Worm (Caenorhabditis elegans): ENCODE results near the gene ddx-23.

Gene ddx-23

ce11 chrIII:5884459-5884858 is 31.4 kb upstream of the ddx-23 start:
- TF ChIP-seq lin-54 (GFP tag; optimal IDR thresholded peaks at IDR 0.05) (no peak), ets-4 (GFP tag; optimal IDR thresholded peaks at IDR 0.05) (no peak), egl-44 (GFP tag; IDR thresholded peaks at IDR 0.05) (no peak), him-1 (tag; optimal IDR thresholded peaks at IDR 0.05) (no peak), let-607 (tag; optimal IDR thresholded peaks at IDR 0.05) (no peak), F22D6.2 (tag; optimal IDR thresholded peaks at IDR 0.05) (no peak), madf-10 (tag; optimal IDR thresholded peaks at IDR 0.05) (no peak), unc-130 (GFP tag; optimal IDR thresholded peaks at IDR 0.05) (no peak), nhr-120 (GFP tag; IDR thresholded peaks at IDR 0.05) (no peak), ceh-100 (GFP tag; IDR thresholded peaks at IDR 0.05) (no peak), bed-2 (GFP tag; IDR thresholded peaks at IDR 0.05) (no peak), dox-1 (GFP tag; IDR thresholded peaks at IDR 0.05) (no peak), attf-3 (GFP tag; conservative IDR thresholded peaks at IDR 0.05) (no peak), aptf-3 (GFP tag; IDR thresholded peaks at IDR 0.05) (no peak), mes-4 (tag; optimal IDR thresholded peaks at IDR 0.05) (no peak), Y53G8AR.9 (GFP tag; conservative IDR thresholded peaks at IDR 0.05) (no peak), tbp1 (GFP tag; optimal IDR thresholded peaks at IDR 0.05) (no peak)

- TF ChIP-seq zim-3 (tag; optimal IDR thresholded peaks at IDR 0.05): no peak
These were observed 30.9 kb upstream of the ddx-23 start, which contains the start of gene C28H8.5 for ce11 chrIII:5884007-5884406. Gene C28H8.5, plus strand, starts transcription at chrIII:5884307.

DNA sequence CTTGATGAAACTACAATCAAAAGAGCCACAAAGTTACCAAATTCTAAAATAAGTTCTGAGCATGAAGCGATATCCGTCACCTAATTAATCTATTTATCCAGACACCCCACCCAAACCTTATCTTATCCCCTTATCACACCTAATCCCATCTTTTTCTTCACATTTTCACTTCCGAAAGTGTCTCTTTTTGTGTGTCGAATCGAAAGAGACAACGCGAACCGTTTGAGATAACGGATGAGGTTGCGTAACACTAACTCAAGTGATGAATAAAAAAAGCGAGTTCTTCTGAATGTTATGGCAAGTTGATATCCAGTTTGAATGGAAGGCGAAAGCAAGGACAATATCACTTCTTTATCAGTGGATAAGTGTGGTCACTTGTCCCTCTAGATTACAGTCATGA is 30.4 kb upstream of the ddx-23 start:
- no peak for TF ChIP-seq Y53G8AR.9 (GFP tag; conservative IDR thresholded peaks at IDR 0.05)
- no peak for TF ChIP-seq hlh-12 (tag; optimal IDR thresholded peaks at IDR 0.05)
- TF ChIP-seq snpc-1.1 (tag; optimal IDR thresholded peaks at IDR 0.05; ENCODE audit: insufficient read depth): no peak
- TF ChIP-seq nfya-2 (GFP tag; IDR thresholded peaks at IDR 0.05): no peak
- no peak for TF ChIP-seq dpl-1 (GFP tag; optimal IDR thresholded peaks at IDR 0.05)
- TF ChIP-seq lin-26 (GFP tag; IDR thresholded peaks at IDR 0.05): no peak
- no peak for TF ChIP-seq hrde-1 (tag; optimal IDR thresholded peaks at IDR 0.05; ENCODE audit: borderline replicate concordance)

DNA sequence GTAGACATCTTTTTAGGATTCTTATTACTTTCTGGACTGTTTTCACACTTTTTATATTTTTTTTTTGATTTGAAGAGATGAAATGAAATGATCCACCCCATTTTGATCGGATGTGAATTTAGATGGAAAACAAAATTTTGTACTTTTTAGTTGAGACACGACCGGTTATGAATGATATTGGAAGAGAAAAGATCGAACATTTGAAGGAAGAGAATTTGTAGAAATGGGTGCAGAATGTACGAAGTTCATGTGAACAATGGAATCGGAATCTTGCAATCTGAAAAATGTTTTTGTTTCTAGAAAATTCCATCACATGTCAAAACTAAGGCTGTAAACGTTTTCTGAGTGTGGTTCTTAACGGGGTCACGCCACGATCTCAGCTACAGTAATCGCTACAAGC is 29.8 kb upstream of the ddx-23 start, which contains the start of gene F01F1.14:
Gene F01F1.14 (minus strand): TSS at position 101 of the 400 bp plus-strand sequence.
- no peak for TF ChIP-seq sptf-2 (GFP tag; optimal IDR thresholded peaks at IDR 0.05)
- TF ChIP-seq mes-4 (tag; optimal IDR thresholded peaks at IDR 0.05): no peak
- no peak for TF ChIP-seq Y79H2A.3 (GFP tag; conservative IDR thresholded peaks at IDR 0.05)
- no peak for TF ChIP-seq hmg-20 (GFP tag; IDR thresholded peaks at IDR 0.05)
- no peak for TF ChIP-seq B0035.1 (tag; optimal IDR thresholded peaks at IDR 0.05)
- TF ChIP-seq lin-54 (GFP tag; optimal IDR thresholded peaks at IDR 0.05): no peak
- TF ChIP-seq K11D2.4 (GFP tag; IDR thresholded peaks at IDR 0.05): no peak
- TF ChIP-seq Y95B8A.8 (GFP tag; IDR thresholded peaks at IDR 0.05): no peak
- TF ChIP-seq bed-2 (GFP tag; IDR thresholded peaks at IDR 0.05): no peak
- TF ChIP-seq let-607 (tag; optimal IDR thresholded peaks at IDR 0.05): no peak
- TF ChIP-seq K12H6.12 (tag; optimal IDR thresholded peaks at IDR 0.05): no peak
- no peak for TF ChIP-seq lsy-27 (tag; optimal IDR thresholded peaks at IDR 0.05; ENCODE audit: borderline replicate concordance, insufficient read depth)
- TF ChIP-seq die-1 (tag; optimal IDR thresholded peaks at IDR 0.05): no peak
- no peak for TF ChIP-seq nfya-2 (GFP tag; IDR thresholded peaks at IDR 0.05)
- TF ChIP-seq zim-3 (tag; optimal IDR thresholded peaks at IDR 0.05): no peak
- no peak for TF ChIP-seq ccch-3 (GFP tag; optimal IDR thresholded peaks at IDR 0.05)
- TF ChIP-seq snpc-1.3 (tag; optimal IDR thresholded peaks at IDR 0.05; ENCODE audit: insufficient read depth): no peak
- no peak for TF ChIP-seq tlf-1 (GFP tag; optimal IDR thresholded peaks at IDR 0.05)

Data from whole organism, young adult.